Fruit fly (Drosophila melanogaster): Measurements from ENCODE around the gene Nedd4.

The Nedd4 gene

DNA sequence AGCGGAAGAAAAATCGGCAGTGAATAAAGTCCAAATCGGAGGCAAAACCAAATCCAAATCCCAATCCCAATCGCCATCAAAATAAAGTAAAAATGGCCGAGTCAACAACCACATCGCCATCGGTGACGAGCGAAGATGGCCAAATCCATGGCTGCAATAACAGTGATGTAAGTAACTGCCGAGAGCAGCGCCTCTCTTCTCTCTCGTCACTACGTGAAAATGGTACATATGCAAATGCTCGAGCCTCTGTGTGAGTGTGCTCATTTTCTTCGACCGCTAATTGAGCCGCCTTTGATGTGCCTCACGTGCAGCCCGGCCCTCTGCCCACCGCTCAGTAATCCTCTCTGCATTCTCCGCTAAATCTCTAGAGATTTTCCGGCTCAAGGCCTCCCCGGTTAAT, 4.5 kb downstream of the Nedd4 start (continued):
- TF ChIP-seq mld (GFP tag; IDR thresholded peaks at IDR 0.05; ENCODE audit: partially characterized antibody) (no peak), B-H1 (GFP tag; IDR thresholded peaks at IDR 0.05) (no peak), amos (GFP tag; IDR thresholded peaks at IDR 0.05; ENCODE audit: partially characterized antibody) (no peak), psq (GFP tag; optimal IDR thresholded peaks at IDR 0.05) (no peak), Oli (tag; optimal IDR thresholded peaks at IDR 0.05) (no peak), oc (tag; optimal IDR thresholded peaks at IDR 0.05) (no peak), cg (GFP tag; optimal IDR thresholded peaks at IDR 0.05) (peak; percentile 20), chinmo (GFP tag; IDR thresholded peaks at IDR 0.05; ENCODE audit: partially characterized antibody) (0 out of 4 replicates have a peak, but pooled peaks have one; percentile 51), fd102C (GFP tag; optimal IDR thresholded peaks at IDR 0.05) (no peak), Eip74EF (GFP tag; optimal IDR thresholded peaks at IDR 0.05) (peak in 1 of 2 experiments; percentile 49), CG1233 (GFP tag; optimal IDR thresholded peaks at IDR 0.05) (no peak), Pdp1 (GFP tag; optimal IDR thresholded peaks at IDR 0.05) (peak in 1 of 2 experiments; percentile 73), Med (GFP tag) (peak; percentile 40), CG17612 (GFP tag; IDR thresholded peaks at IDR 0.05) (no peak), CG10431 (GFP tag; optimal IDR thresholded peaks at IDR 0.05) (no peak)

DNA sequence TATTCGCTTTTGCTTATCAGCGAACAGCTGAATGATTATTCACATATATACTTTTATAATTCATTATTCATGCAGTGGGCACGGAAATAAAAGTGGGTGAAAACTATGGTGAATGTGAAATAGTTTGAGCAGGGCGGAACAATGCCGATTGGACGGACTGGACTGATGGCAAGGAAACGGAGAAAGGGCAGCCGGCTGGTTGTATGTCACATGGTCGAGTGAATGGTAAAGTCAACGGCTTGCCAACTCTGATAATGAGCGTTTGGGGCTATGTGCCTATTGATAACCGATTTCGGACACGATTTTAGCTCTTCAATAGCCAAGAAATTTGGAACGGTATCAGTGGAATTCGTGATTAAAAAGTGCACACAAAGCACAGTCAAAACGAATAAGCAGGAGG, 5.9 kb downstream of the Nedd4 start:
- TF ChIP-seq HmgD (GFP tag; optimal IDR thresholded peaks at IDR 0.05), result no peak
- TF ChIP-seq scrt (GFP tag; optimal IDR thresholded peaks at IDR 0.05), result no peak
- TF ChIP-seq CG9437 (GFP tag; optimal IDR thresholded peaks at IDR 0.05), result no peak
- TF ChIP-seq exex (tag; optimal IDR thresholded peaks at IDR 0.05), result peak; percentile 51
- TF ChIP-seq CG34422 (GFP tag; IDR thresholded peaks at IDR 0.05), result no peak
- no peak for TF ChIP-seq zfh2 (GFP tag; optimal IDR thresholded peaks at IDR 0.05)
- no peak for TF ChIP-seq bab2 (GFP tag; optimal IDR thresholded peaks at IDR 0.05)
- TF ChIP-seq nerfin-1 (tag; optimal IDR thresholded peaks at IDR 0.05), result no peak
- no peak for TF ChIP-seq trh (GFP tag; optimal IDR thresholded peaks at IDR 0.05)
- no peak for TF ChIP-seq CG11085 (GFP tag; IDR thresholded peaks at IDR 0.05)
- TF ChIP-seq Atf-2 (GFP tag; optimal IDR thresholded peaks at IDR 0.05), result no peak
- no peak for TF ChIP-seq CG2875 (GFP tag; optimal IDR thresholded peaks at IDR 0.05)
- no peak for TF ChIP-seq br (optimal IDR thresholded peaks at IDR 0.05)
- no peak for TF ChIP-seq corto (GFP tag; optimal IDR thresholded peaks at IDR 0.05)
- TF ChIP-seq Drgx (GFP tag; IDR thresholded peaks at IDR 0.05), result no peak
- no peak for TF ChIP-seq Fer2 (tag; optimal IDR thresholded peaks at IDR 0.05)
- TF ChIP-seq CG2199 (GFP tag; IDR thresholded peaks at IDR 0.05), result 0 out of 3 replicates have a peak, but pooled peaks have one; percentile 36
- no peak for TF ChIP-seq Vsx1 (GFP tag; optimal IDR thresholded peaks at IDR 0.05)
- TF ChIP-seq NC2α (GFP tag; optimal IDR thresholded peaks at IDR 0.05), result no peak
- no peak for TF ChIP-seq D19A (tag; optimal IDR thresholded peaks at IDR 0.05)
- no peak for TF ChIP-seq sug (tag; optimal IDR thresholded peaks at IDR 0.05)
- TF ChIP-seq Aef1 (GFP tag; IDR thresholded peaks at IDR 0.05), result no peak
- peak; percentile 86 for TF ChIP-seq pfk (GFP tag; optimal IDR thresholded peaks at IDR 0.05)
- TF ChIP-seq CG11696 (GFP tag; IDR thresholded peaks at IDR 0.05), result no peak
- TF ChIP-seq CG14441 (GFP tag; IDR thresholded peaks at IDR 0.05), result 0 out of 2 replicates have a peak, but pooled peaks have one; percentile 10
- no peak for TF ChIP-seq CG7271 (tag; optimal IDR thresholded peaks at IDR 0.05)
- TF ChIP-seq lab (GFP tag; optimal IDR thresholded peaks at IDR 0.05), result no peak
- TF ChIP-seq CG17361 (GFP tag; IDR thresholded peaks at IDR 0.05), result no peak
- TF ChIP-seq sqz (GFP tag; optimal IDR thresholded peaks at IDR 0.05), result no peak
- peak; percentile 49; the same call in 1 of the 2 replicates for TF ChIP-seq vvl (GFP tag; IDR thresholded peaks at IDR 0.05)
- no peak for TF ChIP-seq nom (GFP tag; optimal IDR thresholded peaks at IDR 0.05)
- TF ChIP-seq CG8089 (GFP tag; optimal IDR thresholded peaks at IDR 0.05), result no peak
- no peak for TF ChIP-seq CG8290 (GFP tag; optimal IDR thresholded peaks at IDR 0.05)
- no peak for TF ChIP-seq CG8290 (tag; optimal IDR thresholded peaks at IDR 0.05)
